Fruit fly (Drosophila melanogaster) whole organism, prepupa: Measurements from ENCODE around the gene S6k.

Experiments
- Blimp-1 ChIP-seq: fragments of 200-800 bp; sonication (Bioruptor generic); optimal IDR thresholded peaks from 3 replicates; lab custom pipeline; 2017; ENCODE audit warnings: missing biosample characterization, missing genetic modification characterization, mild to moderate bottlenecking, moderate library complexity, missing genetic modification reagents
- CG10631 ChIP-seq: fragments of 200-800 bp; sonication (Bioruptor generic); optimal IDR thresholded peaks from 2 replicates; lab custom pipeline; 2016; ENCODE audit warnings: missing biosample characterization, missing genetic modification characterization
- CG11294 ChIP-seq: fragments of 200-800 bp; sonication (Bioruptor generic); IDR thresholded peaks from 2 replicates; pipeline ENCODE4 v1.3.6; 2022; ENCODE audit warnings: missing biosample characterization, missing genetic modification characterization
- CG11762 ChIP-seq: fragments of 200-800 bp; sonication (Bioruptor generic); optimal IDR thresholded peaks from 3 replicates; lab custom pipeline; 2016; ENCODE audit warnings: missing biosample characterization, missing genetic modification characterization; ENCODE audit not compliant: insufficient read depth
- CG11902 ChIP-seq: fragments of 200-800 bp; sonication (Bioruptor generic); optimal IDR thresholded peaks from 3 replicates; lab custom pipeline; 2016; ENCODE audit warnings: missing biosample characterization, missing genetic modification characterization
- CG15336 ChIP-seq: fragments of 200-800 bp; sonication (Bioruptor generic); IDR thresholded peaks from 2 replicates; pipeline ENCODE4 v1.3.6; 2022; ENCODE audit warnings: missing biosample characterization, missing genetic modification characterization
- CG1621 ChIP-seq: fragments of 200-800 bp; sonication (Bioruptor generic); optimal IDR thresholded peaks from 3 replicates; lab custom pipeline; 2018; ENCODE audit warnings: missing biosample characterization, mild to moderate bottlenecking, missing genetic modification characterization
- CG31627 ChIP-seq: fragments of 200-800 bp; sonication (Bioruptor generic); optimal IDR thresholded peaks from 3 replicates; lab custom pipeline; 2016; ENCODE audit warnings: missing biosample characterization, missing genetic modification characterization
- CG32006 ChIP-seq: fragments of 200-800 bp; sonication (Bioruptor generic); optimal IDR thresholded peaks from 3 replicates; lab custom pipeline; 2017; ENCODE audit warnings: missing biosample characterization, mild to moderate bottlenecking, missing genetic modification characterization
- CG34406 ChIP-seq: fragments of 200-800 bp; sonication (Bioruptor generic); optimal IDR thresholded peaks from 3 replicates; lab custom pipeline; 2016; ENCODE audit warnings: missing biosample characterization, missing genetic modification characterization
- CG3919 ChIP-seq: fragments of 200-800 bp; sonication (Bioruptor generic); optimal IDR thresholded peaks from 3 replicates; lab custom pipeline; 2016; ENCODE audit warnings: missing biosample characterization, missing genetic modification characterization
- CG6792 ChIP-seq: fragments of 200-800 bp; sonication (Bioruptor generic); optimal IDR thresholded peaks from 3 replicates; lab custom pipeline; 2016; ENCODE audit warnings: missing biosample characterization, missing genetic modification characterization
- CG6808 ChIP-seq: fragments of 200-800 bp; sonication (Bioruptor generic); optimal IDR thresholded peaks from 3 replicates; lab custom pipeline; 2017; ENCODE audit warnings: missing biosample characterization, missing genetic modification characterization, mild to moderate bottlenecking, moderate library complexity, missing genetic modification reagents
- CG7368 ChIP-seq: fragments of 200-800 bp; sonication (Bioruptor generic); optimal IDR thresholded peaks from 3 replicates; lab custom pipeline; 2016; ENCODE audit warnings: missing biosample characterization, missing genetic modification characterization
- CG8119 ChIP-seq: fragments of 200-800 bp; sonication (Bioruptor generic); IDR thresholded peaks from 3 replicates; pipeline ENCODE4 v1.3.6; 2022; ENCODE audit warnings: missing biosample characterization, missing genetic modification characterization
- CG8319 ChIP-seq: fragments of 200-800 bp; sonication (Bioruptor generic); optimal IDR thresholded peaks from 3 replicates; lab custom pipeline; 2016; ENCODE audit warnings: missing biosample characterization, missing genetic modification characterization
- CG8632 ChIP-seq: fragments of 200-800 bp; sonication (Bioruptor generic); optimal IDR thresholded peaks from 3 replicates; lab custom pipeline; 2016; ENCODE audit warnings: missing biosample characterization, missing genetic modification characterization
- Eip78C ChIP-seq: fragments of 200-800 bp; sonication (Bioruptor generic); peaks from one replicate; lab custom pipeline; 2016; ENCODE audit warnings: missing biosample characterization, missing genetic modification characterization
- Eip93F ChIP-seq: fragments of 200-800 bp; sonication (Bioruptor generic); optimal IDR thresholded peaks from 2 replicates; lab custom pipeline; 2016; ENCODE audit warnings: missing biosample characterization, mild to moderate bottlenecking, missing genetic modification characterization
- Ets21C ChIP-seq: fragments of 200-800 bp; sonication (Bioruptor generic); optimal IDR thresholded peaks from 3 replicates; lab custom pipeline; 2016; ENCODE audit warnings: missing biosample characterization, missing genetic modification characterization
- Hr39 ChIP-seq: fragments of 200-800 bp; sonication (Bioruptor generic); optimal IDR thresholded peaks from 2 replicates; lab custom pipeline; 2016; ENCODE audit warnings: missing biosample characterization, missing genetic modification characterization
- Hr4 ChIP-seq: fragments of 200-800 bp; sonication (Bioruptor generic); optimal IDR thresholded peaks from 3 replicates; lab custom pipeline; 2016; ENCODE audit warnings: missing biosample characterization, missing genetic modification characterization
- Lpt ChIP-seq: fragments of 200-800 bp; sonication (Bioruptor generic); optimal IDR thresholded peaks from 3 replicates; lab custom pipeline; 2016; ENCODE audit warnings: missing biosample characterization, missing genetic modification characterization
- Met ChIP-seq: fragments of 200-800 bp; sonication (Bioruptor generic); optimal IDR thresholded peaks from 3 replicates; lab custom pipeline; 2016; ENCODE audit warnings: missing biosample characterization, missing genetic modification characterization
- OdsH ChIP-seq: fragments of 200-800 bp; sonication (Bioruptor generic); optimal IDR thresholded peaks from 3 replicates; lab custom pipeline; 2016; ENCODE audit warnings: missing biosample characterization, missing genetic modification characterization
- Smox ChIP-seq: fragments of 200-800 bp; sonication (Bioruptor generic); optimal IDR thresholded peaks from 3 replicates; lab custom pipeline; 2016; ENCODE audit warnings: missing biosample characterization, missing genetic modification characterization
- Sox102F ChIP-seq: fragments of 200-800 bp; sonication (Bioruptor generic); optimal IDR thresholded peaks from 2 replicates; lab custom pipeline; 2016; ENCODE audit warnings: missing biosample characterization, mild to moderate bottlenecking, missing genetic modification characterization
- Sox14 ChIP-seq: fragments of 200-800 bp; sonication (Bioruptor generic); optimal IDR thresholded peaks from 3 replicates; lab custom pipeline; 2016; ENCODE audit warnings: missing biosample characterization, missing genetic modification characterization
- Sox15 ChIP-seq: fragments of 200-800 bp; sonication (Bioruptor generic); optimal IDR thresholded peaks from 3 replicates; lab custom pipeline; 2016; ENCODE audit warnings: missing biosample characterization, missing genetic modification characterization
- achi ChIP-seq: fragments of 200-800 bp; sonication (Bioruptor generic); optimal IDR thresholded peaks from 3 replicates; lab custom pipeline; 2016; ENCODE audit warnings: missing biosample characterization, missing genetic modification characterization
- acj6 ChIP-seq: fragments of 200-800 bp; sonication (Bioruptor generic); optimal IDR thresholded peaks from 3 replicates; lab custom pipeline; 2016; ENCODE audit warnings: missing biosample characterization, missing genetic modification characterization
- cyc ChIP-seq: fragments of 200-800 bp; sonication (Bioruptor generic); optimal IDR thresholded peaks from 3 replicates; lab custom pipeline; 2016; ENCODE audit warnings: missing biosample characterization, missing genetic modification characterization
- dac ChIP-seq: fragments of 200-800 bp; sonication (Bioruptor generic); optimal IDR thresholded peaks from 2 replicates; lab custom pipeline; 2017; ENCODE audit warnings: missing biosample characterization, mild to moderate bottlenecking, missing genetic modification characterization
- dsx ChIP-seq: fragments of 200-800 bp; optimal IDR thresholded peaks from 3 replicates; lab custom pipeline; 2019; ENCODE audit warnings: missing biosample characterization, mild to moderate bottlenecking, missing genetic modification characterization, moderate library complexity; ENCODE audit not compliant: poor library complexity, severe bottlenecking
- eg ChIP-seq: fragments of 200-800 bp; sonication (Bioruptor generic); IDR thresholded peaks from 3 replicates; pipeline ENCODE4 v1.3.6; 2022; ENCODE audit warnings: missing biosample characterization, missing genetic modification characterization
- esn ChIP-seq: fragments of 200-800 bp; sonication (Bioruptor generic); optimal IDR thresholded peaks from 2 replicates; lab custom pipeline; 2016; ENCODE audit warnings: missing biosample characterization, mild to moderate bottlenecking, missing genetic modification characterization, moderate library complexity
- fd59A ChIP-seq: fragments of 200-800 bp; sonication (Bioruptor generic); optimal IDR thresholded peaks from 2 replicates; lab custom pipeline; 2017; ENCODE audit warnings: missing biosample characterization, mild to moderate bottlenecking, missing genetic modification characterization, missing genetic modification reagents
- fd85E ChIP-seq: fragments of 200-800 bp; sonication (Bioruptor generic); optimal IDR thresholded peaks from 3 replicates; lab custom pipeline; 2016; ENCODE audit warnings: missing biosample characterization, missing genetic modification characterization
- fkh ChIP-seq: fragments of 200-800 bp; sonication (Bioruptor generic); optimal IDR thresholded peaks from 3 replicates; lab custom pipeline; 2017; ENCODE audit warnings: missing biosample characterization, mild to moderate bottlenecking, missing genetic modification characterization, moderate library complexity
- lz ChIP-seq: fragments of 200-800 bp; sonication (Bioruptor generic); optimal IDR thresholded peaks from 3 replicates; lab custom pipeline; 2016; ENCODE audit warnings: missing biosample characterization, missing genetic modification characterization
- net ChIP-seq: fragments of 200-800 bp; sonication (Bioruptor generic); optimal IDR thresholded peaks from 3 replicates; lab custom pipeline; 2016; ENCODE audit warnings: missing biosample characterization, missing genetic modification characterization
- pdm3 ChIP-seq: fragments of 200-800 bp; sonication (Bioruptor generic); optimal IDR thresholded peaks from 3 replicates; lab custom pipeline; 2016; ENCODE audit warnings: missing biosample characterization, missing genetic modification characterization
- salr ChIP-seq, 2 experiments: fragments of 200-800 bp; sonication (Bioruptor generic); optimal IDR thresholded peaks; 3 replicates each; lab custom pipeline; 2016 to 2018; ENCODE audit warnings: missing biosample characterization in 2 of 2, missing genetic modification characterization in 2 of 2, mild to moderate bottlenecking in 1 of 2
- svp ChIP-seq: fragments of 200-800 bp; sonication (Bioruptor generic); peaks from one replicate; lab custom pipeline; 2016; ENCODE audit warnings: missing biosample characterization, missing genetic modification characterization
- topi ChIP-seq: fragments of 200-800 bp; sonication (Bioruptor generic); optimal IDR thresholded peaks from 3 replicates; lab custom pipeline; 2016; ENCODE audit warnings: missing biosample characterization, missing genetic modification characterization
- vri ChIP-seq: fragments of 200-800 bp; sonication (Bioruptor generic); optimal IDR thresholded peaks from 3 replicates; lab custom pipeline; 2016; ENCODE audit warnings: missing biosample characterization, mild to moderate bottlenecking, missing genetic modification characterization

The S6k gene

DNA sequence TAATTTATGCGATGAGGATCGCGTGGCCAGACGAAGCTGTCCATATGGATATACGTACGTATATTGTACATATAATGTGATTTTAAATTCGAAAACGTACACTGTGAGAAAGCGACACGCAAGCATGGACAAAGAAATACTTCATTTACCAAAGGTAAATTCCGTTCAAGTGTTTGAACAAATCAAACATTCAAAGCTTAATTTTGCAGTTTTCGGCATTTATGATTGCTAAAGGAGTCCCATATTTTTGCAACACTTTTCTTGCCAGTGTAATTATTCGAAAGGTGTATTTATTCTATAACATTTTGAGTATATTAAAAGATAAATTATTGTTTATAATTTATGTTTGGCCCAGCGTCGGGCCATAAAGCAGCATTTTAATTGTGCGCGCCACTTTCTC lies 8.6 kb upstream of the S6k start:
- TF ChIP-seq CG6792 (peak; percentile 4), achi (GFP tag; lab: Kevin White, UChicago) (peak; percentile 24), dac (GFP tag; lab: Kevin White, UChicago) (no peak), Eip93F (GFP tag; lab: Kevin White, UChicago) (no peak), CG3919 (GFP tag; lab: Kevin White, UChicago) (peak; percentile 13), Hr4 (GFP tag; lab: Kevin White, UChicago) (peak; percentile 51), net (GFP tag; lab: Kevin White, UChicago) (no peak), CG31627 (GFP tag; lab: Kevin White, UChicago) (peak; percentile 58), CG32006 (peak; percentile 55), Lpt (peak; percentile 14), acj6 (peak; percentile 41), CG11294 (GFP tag; lab: Robert Waterston, UW) (no peak), Blimp-1 (GFP tag; lab: Kevin White, UChicago) (no peak), Smox (peak; percentile 38), lz (GFP tag; lab: Kevin White, UChicago) (peak; percentile 47), Ets21C (GFP tag; lab: Kevin White, UChicago) (peak; percentile 48), Met (GFP tag; lab: Kevin White, UChicago) (peak; percentile 33), Sox14 (GFP tag; lab: Kevin White, UChicago) (peak; percentile 26), CG7368 (GFP tag; lab: Kevin White, UChicago) (no peak), CG11902 (GFP tag; lab: Kevin White, UChicago) (peak; percentile 40), vri (GFP tag; lab: Kevin White, UChicago) (peak; percentile 32), OdsH (GFP tag; lab: Kevin White, UChicago) (peak; percentile 35), CG8119 (GFP tag; lab: Robert Waterston, UW) (no peak; the same call in 2 of the 3 replicates), fkh (GFP tag; lab: Kevin White, UChicago) (no peak), CG8632 (GFP tag; lab: Kevin White, UChicago) (peak; percentile 26), Eip78C (GFP tag; lab: Kevin White, UChicago) (peak; percentile 80), pdm3 (peak; percentile 43), topi (peak; percentile 49), CG34406 (GFP tag; lab: Kevin White, UChicago) (peak; percentile 33), CG6808 (no peak), fd59A (GFP tag; lab: Kevin White, UChicago) (no peak), eg (GFP tag; lab: Robert Waterston, UW) (peak; percentile 46; the same call in 1 of the 3 replicates), CG10631 (peak; percentile 19), fd85E (no peak), cyc (GFP tag; lab: Kevin White, UChicago) (peak; percentile 44), CG11762 (GFP tag; lab: Kevin White, UChicago) (no peak), salr (GFP tag; optimal IDR thresholded peaks at IDR 0.05; lab: Kevin White, UChicago) (no peak), CG15336 (GFP tag; lab: Robert Waterston, UW) (peak; percentile 43; the same call in 1 of the 2 replicates), Hr39 (GFP tag; lab: Kevin White, UChicago) (peak; percentile 65), esn (GFP tag; lab: Kevin White, UChicago) (peak; percentile 45), Sox102F (GFP tag; lab: Kevin White, UChicago) (no peak), CG1621 (tag; lab: Kevin White, UChicago) (no peak), Sox15 (peak; percentile 34), CG8319 (GFP tag; lab: Kevin White, UChicago) (no peak), svp (GFP tag; lab: Kevin White, UChicago) (peak; percentile 73), dsx (GFP tag; lab: Kevin White, UChicago) (no peak)
